Worm (Caenorhabditis elegans) whole organism, mixed stage, embryonic: Measurements from ENCODE around the gene gid-8.

ENCODE experiments used
- elt-1 ChIP-seq: sonication (generic microtip); optimal IDR thresholded peaks from 2 replicates; lab custom pipeline; 2017; ENCODE audit warnings: missing genetic modification characterization, mild to moderate bottlenecking, missing compliant biosample characterization, antibody characterized with exemption, moderate library complexity, borderline replicate concordance; ENCODE audit not compliant: insufficient read depth
- elt-3 ChIP-seq: fragments of 150-350 bp; optimal IDR thresholded peaks from 2 replicates; lab custom pipeline; 2014; ENCODE audit warnings: missing biosample characterization, missing genetic modification characterization
- lin-13 ChIP-seq: fragments of 150-350 bp; optimal IDR thresholded peaks from 2 replicates; lab custom pipeline; 2014; ENCODE audit warnings: missing biosample characterization, missing genetic modification characterization
- lsy-2 ChIP-seq: fragments of 150-350 bp; optimal IDR thresholded peaks from 2 replicates; lab custom pipeline; 2014; ENCODE audit warnings: missing biosample characterization, missing genetic modification characterization
- mep-1 ChIP-seq: fragments of 150-350 bp; optimal IDR thresholded peaks from 2 replicates; lab custom pipeline; 2017; ENCODE audit warnings: missing biosample characterization, missing genetic modification reagents, missing genetic modification characterization, inconsistent platforms
- pha-4 ChIP-seq: fragments of 150-350 bp; optimal IDR thresholded peaks from 2 replicates; lab custom pipeline; 2018; ENCODE audit warnings: missing biosample characterization, missing genetic modification reagents, missing genetic modification characterization
- snpc-4 ChIP-seq: fragments of 150-350 bp; optimal IDR thresholded peaks from 2 replicates; lab custom pipeline; 2014; ENCODE audit warnings: missing biosample characterization, missing genetic modification characterization
- unc-62 ChIP-seq: fragments of 150-350 bp; optimal IDR thresholded peaks from 2 replicates; lab custom pipeline; 2014; ENCODE audit warnings: missing biosample characterization, missing genetic modification reagents, missing genetic modification characterization
- zip-8 ChIP-seq: fragments of 150-350 bp; optimal IDR thresholded peaks from 2 replicates; lab custom pipeline; 2014; ENCODE audit warnings: missing biosample characterization, missing genetic modification characterization
- ztf-11 ChIP-seq: fragments of 150-350 bp; optimal IDR thresholded peaks from 2 replicates; lab custom pipeline; 2014; ENCODE audit warnings: missing biosample characterization, missing genetic modification characterization

DNA sequence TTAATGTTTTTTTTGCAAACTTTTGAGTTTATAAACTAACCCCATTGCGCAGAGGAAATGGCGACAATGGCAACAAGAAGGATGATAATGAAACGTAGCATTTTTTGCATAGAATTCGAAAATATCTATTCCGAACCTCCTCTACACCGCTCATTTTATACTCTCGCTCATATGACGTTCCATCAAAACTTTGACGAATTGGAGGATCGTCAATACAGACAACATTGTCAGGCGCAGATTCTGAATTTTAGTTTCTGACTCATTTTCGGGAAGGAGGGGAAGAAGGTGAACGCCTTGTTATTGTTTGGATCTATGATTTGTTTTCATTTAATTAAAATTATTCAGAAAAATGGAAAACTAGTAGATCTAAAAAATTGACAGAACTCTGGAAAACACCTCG lies 23.4 kb upstream of the gid-8 start, which contains the start of gene cnc-1:
- TF ChIP-seq zip-8 (tag; lab: Kevin White, UChicago), result no peak
- TF ChIP-seq snpc-4, result no peak
- TF ChIP-seq elt-1 (tag; lab: Kevin White, UChicago), result no peak
- no peak for TF ChIP-seq unc-62 (GFP tag; lab: Kevin White, UChicago)
- no peak for TF ChIP-seq lin-13 (tag; lab: Kevin White, UChicago)
- TF ChIP-seq pha-4 (tag; lab: Kevin White, UChicago), result no peak
- TF ChIP-seq ztf-11 (tag; lab: Kevin White, UChicago), result no peak
- no peak for TF ChIP-seq mep-1 (tag; lab: Kevin White, UChicago)
- TF ChIP-seq elt-3 (tag; lab: Kevin White, UChicago), result no peak
- no peak for TF ChIP-seq lsy-2 (tag; lab: Kevin White, UChicago)
